Worm (Caenorhabditis elegans) whole organism, L2 larva: Measurements from ENCODE around the gene W06F12.3.

Experiments used
- C34F6.9 ChIP-seq: fragments of 150-350 bp; optimal IDR thresholded peaks from 2 replicates; lab custom pipeline; 2014; ENCODE audit warnings: missing biosample characterization, missing genetic modification characterization
- F13H6.1 ChIP-seq: sonication (generic microtip); optimal IDR thresholded peaks from 2 replicates; lab custom pipeline; 2016; ENCODE audit warnings: missing genetic modification characterization, missing compliant biosample characterization
- R02D3.7 ChIP-seq: fragments of 150-350 bp; optimal IDR thresholded peaks from 2 replicates; lab custom pipeline; 2014; ENCODE audit warnings: missing biosample characterization, missing genetic modification characterization
- Y55F3AM.14 ChIP-seq: fragments of 200-800 bp; sonication (Bioruptor generic); optimal IDR thresholded peaks from 2 replicates; lab custom pipeline; 2018; ENCODE audit warnings: mild to moderate bottlenecking, missing genetic modification characterization, missing compliant biosample characterization
- aly-2 ChIP-seq: fragments of 150-350 bp; optimal IDR thresholded peaks from 2 replicates; lab custom pipeline; 2014; ENCODE audit warnings: missing biosample characterization, missing genetic modification characterization
- blmp-1 ChIP-seq: sonication (generic microtip); optimal IDR thresholded peaks from 2 replicates; lab custom pipeline; 2017; ENCODE audit warnings: missing genetic modification characterization, mild to moderate bottlenecking, missing compliant biosample characterization, antibody characterized with exemption, moderate library complexity; ENCODE audit not compliant: insufficient read depth
- ceh-82 ChIP-seq: fragments of 150-350 bp; optimal IDR thresholded peaks from 2 replicates; lab custom pipeline; 2014; ENCODE audit warnings: missing biosample characterization, missing genetic modification characterization
- crh-2 ChIP-seq: sonication (generic microtip); optimal IDR thresholded peaks from 2 replicates; lab custom pipeline; 2017; ENCODE audit warnings: missing biosample characterization, missing genetic modification characterization
- elt-1 ChIP-seq: fragments of 150-350 bp; optimal IDR thresholded peaks from 2 replicates; lab custom pipeline; 2014; ENCODE audit warnings: missing biosample characterization, missing genetic modification characterization
- gmeb-1 ChIP-seq: fragments of 150-350 bp; optimal IDR thresholded peaks from 2 replicates; lab custom pipeline; 2014; ENCODE audit warnings: missing biosample characterization, missing genetic modification characterization
- lin-11 ChIP-seq: fragments of 150-350 bp; sonication (generic microtip); optimal IDR thresholded peaks from 2 replicates; lab custom pipeline; 2014; ENCODE audit warnings: missing biosample characterization, missing genetic modification characterization, inconsistent platforms, mixed read lengths
- mbf-1 ChIP-seq: sonication (generic microtip); optimal IDR thresholded peaks from 2 replicates; lab custom pipeline; 2017; ENCODE audit warnings: missing biosample characterization, missing genetic modification characterization
- mdl-1 ChIP-seq, 2 experiments: fragments of 150-350 bp in 1 of 2; sonication (generic microtip) in 1 of 2; optimal IDR thresholded peaks; 2 replicates each; lab custom pipeline; 2017; ENCODE audit warnings: missing biosample characterization in 2 of 2, missing genetic modification characterization in 2 of 2
- nhr-10 ChIP-seq: sonication (generic microtip); optimal IDR thresholded peaks from 2 replicates; lab custom pipeline; 2017; ENCODE audit warnings: missing biosample characterization, missing genetic modification characterization
- nhr-12 ChIP-seq: fragments of 150-350 bp; optimal IDR thresholded peaks from 2 replicates; lab custom pipeline; 2014; ENCODE audit warnings: missing biosample characterization, missing genetic modification characterization
- nhr-129 ChIP-seq: fragments of 150-350 bp; optimal IDR thresholded peaks from 2 replicates; lab custom pipeline; 2014; ENCODE audit warnings: missing biosample characterization, missing genetic modification characterization
- nhr-23 ChIP-seq: fragments of 150-350 bp; optimal IDR thresholded peaks from 2 replicates; lab custom pipeline; 2014; ENCODE audit warnings: missing biosample characterization, missing genetic modification reagents, missing genetic modification characterization
- nhr-6 ChIP-seq: fragments of 150-350 bp; optimal IDR thresholded peaks from 2 replicates; lab custom pipeline; 2014; ENCODE audit warnings: missing biosample characterization, missing genetic modification characterization
- nhr-77 ChIP-seq: fragments of 150-350 bp; optimal IDR thresholded peaks from 2 replicates; lab custom pipeline; 2014; ENCODE audit warnings: missing biosample characterization, missing genetic modification characterization
- peb-1 ChIP-seq: fragments of 150-350 bp; optimal IDR thresholded peaks from 2 replicates; lab custom pipeline; 2014; ENCODE audit warnings: missing biosample characterization, missing genetic modification characterization
- sem-4 ChIP-seq: fragments of 150-350 bp; optimal IDR thresholded peaks from 2 replicates; lab custom pipeline; 2014; ENCODE audit warnings: missing biosample characterization, missing genetic modification reagents, missing genetic modification characterization
- sma-3 ChIP-seq: sonication (generic microtip); optimal IDR thresholded peaks from 2 replicates; lab custom pipeline; 2016; ENCODE audit warnings: missing genetic modification reagents, missing genetic modification characterization, missing compliant biosample characterization
- snpc-4 ChIP-seq: fragments of 150-350 bp; optimal IDR thresholded peaks from 2 replicates; lab custom pipeline; 2014; ENCODE audit warnings: missing biosample characterization, missing genetic modification characterization
- unc-55 ChIP-seq: fragments of 150-350 bp; sonication (generic microtip); optimal IDR thresholded peaks from 3 replicates; lab custom pipeline; 2014; ENCODE audit warnings: missing biosample characterization, missing genetic modification reagents, missing genetic modification characterization
- unc-62 ChIP-seq: fragments of 150-350 bp; optimal IDR thresholded peaks from 2 replicates; lab custom pipeline; 2014; ENCODE audit warnings: missing biosample characterization, missing genetic modification reagents, missing genetic modification characterization
- zag-1 ChIP-seq: fragments of 150-350 bp; optimal IDR thresholded peaks from 2 replicates; lab custom pipeline; 2014; ENCODE audit warnings: missing biosample characterization, missing genetic modification characterization
- ztf-11 ChIP-seq: sonication (generic microtip); optimal IDR thresholded peaks from 2 replicates; lab custom pipeline; 2017; ENCODE audit warnings: missing biosample characterization, missing genetic modification characterization
- ztf-4 ChIP-seq: fragments of 150-350 bp; optimal IDR thresholded peaks from 2 replicates; lab custom pipeline; 2014; ENCODE audit warnings: missing biosample characterization, missing genetic modification characterization

The W06F12.3 gene

DNA sequence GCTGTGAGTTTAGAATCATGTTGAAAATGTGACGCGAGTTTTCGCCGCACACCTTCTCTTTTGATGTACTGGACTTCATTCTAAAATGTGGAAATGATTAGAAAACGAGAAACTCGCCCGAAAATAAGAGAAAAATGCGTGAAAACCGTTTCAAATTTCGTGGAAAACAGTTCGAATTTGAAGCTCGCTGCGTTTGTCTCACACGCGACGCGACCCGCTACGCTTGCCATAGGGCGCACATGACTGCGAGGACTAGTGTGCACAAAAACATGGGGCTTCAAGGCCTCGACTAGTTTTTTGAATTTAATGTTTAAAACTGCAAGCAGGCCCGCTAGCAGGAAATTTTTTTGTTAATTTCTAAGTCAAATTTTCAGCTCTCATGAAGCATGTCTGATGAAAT is 36.3 kb downstream of the W06F12.3 start, which contains the start of the genes cyk-4 and pdr-1 (continued):
- TF ChIP-seq nhr-10 (tag; lab: Kevin White, UChicago) (no peak), Y55F3AM.14 (no peak), sma-3 (GFP tag; lab: Kevin White, UChicago) (peak; percentile 23), unc-62 (GFP tag; lab: Kevin White, UChicago) (no peak), elt-1 (tag; lab: Kevin White, UChicago) (no peak), nhr-129 (peak; percentile 71), peb-1 (tag; lab: Kevin White, UChicago) (no peak), crh-2 (peak; percentile 57), ztf-4 (tag; lab: Kevin White, UChicago) (no peak)

DNA sequence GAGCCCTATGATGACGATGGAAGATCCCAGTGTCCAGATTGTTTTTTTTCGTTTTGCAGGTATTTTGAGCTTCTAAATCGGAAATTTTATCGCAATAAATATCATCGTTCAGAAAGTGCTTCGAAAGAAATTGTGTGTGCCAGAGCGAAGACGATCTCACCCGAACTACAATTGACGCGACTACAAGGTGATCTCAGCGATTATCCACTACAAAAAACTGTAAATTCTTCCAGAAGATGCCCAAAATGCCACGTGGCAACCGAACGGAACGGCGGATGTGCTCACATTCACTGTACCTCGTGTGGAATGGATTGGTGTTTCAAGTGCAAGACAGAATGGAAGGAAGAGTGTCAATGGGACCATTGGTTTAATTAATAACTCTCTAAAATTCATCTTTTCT is 38.0 kb downstream of the W06F12.3 start, which contains the start of gene mdt-29:
TSS of gene mdt-29 (plus strand) at position 301 of the 400 bp plus-strand sequence.
- TF ChIP-seq nhr-6 (tag; lab: Kevin White, UChicago) (no peak), gmeb-1 (tag; lab: Kevin White, UChicago) (no peak), F13H6.1 (no peak), nhr-77 (tag; lab: Kevin White, UChicago) (no peak), ceh-82 (tag; lab: Kevin White, UChicago) (no peak), blmp-1 (no peak), unc-55 (GFP tag; lab: Kevin White, UChicago) (no peak), C34F6.9 (tag; lab: Kevin White, UChicago) (no peak), zag-1 (tag; lab: Kevin White, UChicago) (no peak), sem-4 (no peak), lin-11 (tag; lab: Kevin White, UChicago) (no peak)

DNA sequence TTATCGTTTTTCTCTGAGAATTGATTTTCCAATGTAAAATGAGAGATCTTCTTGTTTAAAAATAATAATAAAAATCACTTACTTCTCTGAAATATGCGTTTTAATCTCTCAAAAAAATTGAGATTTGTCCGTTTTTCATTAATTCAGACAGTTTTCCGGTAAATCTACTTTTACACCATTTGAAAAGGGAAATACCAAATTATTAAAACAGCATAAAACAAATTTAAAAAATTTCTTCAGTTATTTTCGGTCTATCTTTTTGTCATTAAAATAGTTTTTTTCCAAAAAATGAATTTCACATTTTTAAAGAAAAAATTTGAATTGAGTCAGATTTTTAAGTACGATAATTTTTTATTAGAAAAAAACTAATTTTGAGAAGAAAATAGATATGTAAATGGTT is 44.0 kb downstream of the W06F12.3 start:
- TF ChIP-seq mdl-1 (tag; optimal IDR thresholded peaks at IDR 0.05; lab: Kevin White, UChicago) (peak in 1 of 2 experiments; percentile 21), R02D3.7 (no peak), ztf-11 (peak; percentile 36), mbf-1 (tag; lab: Kevin White, UChicago) (peak; percentile 48), nhr-12 (peak; percentile 60)
- TF ChIP-seq, all 48 proteins: peak for 4

DNA sequence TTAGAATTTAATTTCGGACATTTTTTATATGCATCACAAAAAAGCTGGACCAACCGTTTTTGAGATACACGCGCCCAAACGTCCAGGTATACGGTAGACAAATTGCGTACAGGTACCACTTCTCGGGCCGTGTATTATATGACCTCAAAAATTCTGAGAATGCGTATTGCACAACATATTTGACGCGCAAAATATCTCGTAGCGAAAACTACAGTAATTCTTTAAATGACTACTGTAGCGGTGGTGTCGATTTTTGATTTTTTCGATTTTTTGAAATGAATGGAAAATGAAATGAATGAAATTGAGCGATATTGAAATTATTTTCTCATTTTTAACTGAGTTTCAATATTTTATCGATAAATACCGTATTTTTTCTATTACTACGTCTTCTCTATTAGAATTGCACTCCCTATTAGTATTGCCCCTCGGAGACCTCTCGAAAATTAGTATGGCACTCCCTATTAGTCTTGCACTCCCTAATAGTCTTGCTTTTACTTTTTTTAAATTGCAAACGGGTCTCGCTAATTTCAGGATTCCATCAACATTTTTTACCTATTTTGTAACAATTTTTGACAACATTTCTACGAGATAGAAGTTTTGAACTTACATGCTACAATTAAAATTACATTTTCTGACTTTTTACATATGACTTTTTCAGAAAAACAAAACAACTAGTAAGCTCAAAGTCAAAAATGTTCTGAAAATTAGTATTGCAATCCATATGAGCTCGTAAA is 44.7 kb downstream of the W06F12.3 start:
- TF ChIP-seq aly-2 (tag; lab: Kevin White, UChicago) (no peak), peb-1 (tag; lab: Kevin White, UChicago) (peak; percentile 63), nhr-12 (peak; percentile 3)

DNA sequence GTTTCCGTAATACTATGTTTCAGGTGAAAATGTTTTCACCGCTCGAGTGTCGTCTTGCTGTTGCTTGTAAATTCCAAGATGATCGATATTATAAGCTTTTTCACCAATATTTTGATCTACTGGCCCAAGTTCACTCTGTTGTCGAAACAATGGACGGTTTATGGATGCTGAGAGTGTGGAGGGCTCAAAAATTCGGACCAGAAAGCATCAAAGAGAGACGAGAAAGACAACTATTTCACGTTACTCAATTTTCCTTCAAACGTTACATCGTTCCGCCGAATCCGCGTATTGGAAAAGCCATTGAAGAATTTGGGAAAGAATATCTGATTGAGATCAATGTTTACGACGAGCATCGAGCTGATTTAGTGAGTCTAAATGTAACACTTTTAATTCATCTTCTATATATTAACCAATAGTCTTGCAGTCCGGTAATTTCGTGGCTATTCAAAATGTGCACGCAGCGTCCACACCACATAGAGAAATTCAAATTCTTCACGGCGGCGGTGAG is 45.4 kb downstream of the W06F12.3 start, which contains the start of gene pot-3:
TSS of gene pot-3 (plus strand) at position 17 of the 508 bp plus-strand sequence.
- TF ChIP-seq nhr-23: peak; percentile 85
- TF ChIP-seq snpc-4 (tag; lab: Kevin White, UChicago): no peak
- TF ChIP-seq elt-1 (tag; lab: Kevin White, UChicago): no peak
- TF ChIP-seq R02D3.7: no peak
